Worm (Caenorhabditis elegans): ENCODE measurements around the gene srab-23.

DNA sequence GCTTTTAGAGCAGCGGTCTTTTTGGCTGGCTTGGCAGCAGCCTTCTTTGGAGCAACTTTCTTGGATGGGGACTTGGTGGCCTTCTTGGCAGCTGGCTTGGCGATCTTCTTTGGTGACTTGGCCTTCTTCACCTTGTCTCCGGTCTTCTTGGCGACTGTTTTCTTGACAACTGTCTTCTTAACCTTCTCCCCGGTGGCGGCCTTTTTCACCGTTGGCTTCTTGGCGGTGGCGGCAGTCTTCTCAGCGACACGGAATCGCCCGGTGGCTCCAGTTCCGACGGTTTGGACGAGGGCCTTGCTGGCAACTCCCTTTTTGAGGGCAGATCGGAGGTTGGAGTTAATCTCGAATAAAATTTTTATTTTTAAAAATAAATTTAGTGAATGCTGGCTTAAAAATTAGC is 4.8 kb downstream of the srab-23 start:
- TF ChIP-seq ama-1 (optimal IDR thresholded peaks at IDR 0.05) = no peak
- TF ChIP-seq ama-1 (GFP tag; optimal IDR thresholded peaks at IDR 0.05) = no peak
- no peak for TF ChIP-seq hlh-12 (tag; optimal IDR thresholded peaks at IDR 0.05)
- TF ChIP-seq snpc-4 (GFP tag; optimal IDR thresholded peaks at IDR 0.05) = no peak
- TF ChIP-seq snpc-4 (tag; optimal IDR thresholded peaks at IDR 0.05) = no peak
- no peak for TF ChIP-seq madf-6 (GFP tag; IDR thresholded peaks at IDR 0.05)
- no peak for TF ChIP-seq mes-4 (tag; optimal IDR thresholded peaks at IDR 0.05)
- TF ChIP-seq zfh-2 (GFP tag; conservative IDR thresholded peaks at IDR 0.05) = peak; percentile 46; the same call in 1 of the 2 replicates
- no peak for TF ChIP-seq nfya-2 (GFP tag; IDR thresholded peaks at IDR 0.05)
- no peak for TF ChIP-seq ztf-3 (GFP tag; optimal IDR thresholded peaks at IDR 0.05)
- no peak for TF ChIP-seq tlf-1 (GFP tag; optimal IDR thresholded peaks at IDR 0.05)
- no peak for TF ChIP-seq let-526 (GFP tag; IDR thresholded peaks at IDR 0.05)
- TF ChIP-seq tbp1 (GFP tag; optimal IDR thresholded peaks at IDR 0.05) = no peak
- no peak for TF ChIP-seq him-1 (tag; optimal IDR thresholded peaks at IDR 0.05)

Measured in whole organism, young adult.